Fruit fly (Drosophila melanogaster): Measurements from ENCODE around the gene scat.

scat gene

DNA sequence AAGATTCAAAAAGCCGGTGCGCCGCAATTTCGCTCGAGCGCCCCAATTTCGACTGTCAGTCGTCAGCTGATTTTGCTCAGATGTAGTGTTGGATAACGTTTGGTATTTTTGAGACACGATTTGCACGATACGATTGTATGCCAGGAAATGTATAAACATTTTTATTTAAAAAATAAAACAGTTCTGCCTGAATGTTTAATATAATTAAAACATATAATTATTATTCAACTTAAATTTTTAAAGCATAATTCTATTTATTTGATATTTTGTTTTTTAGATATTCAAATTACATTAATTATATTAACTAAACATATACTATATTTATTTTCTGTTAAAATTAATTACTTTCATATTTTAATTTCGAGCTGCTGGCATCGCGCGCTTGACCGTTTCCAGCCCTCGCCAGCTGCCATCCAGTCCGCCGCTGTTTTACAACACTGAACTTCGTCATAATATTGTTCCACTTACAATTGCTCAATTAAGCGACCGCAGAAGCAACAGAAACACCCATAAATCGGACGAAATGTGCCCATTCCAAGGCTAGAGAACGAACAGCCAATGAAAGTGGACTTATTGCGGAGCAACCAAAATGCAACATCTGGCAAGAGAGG lies at the start of gene scat, which contains the start of gene FucTB:
Gene scat (plus strand): TSS at position 414 of the 611 bp plus-strand sequence.
Gene FucTB (minus strand): TSS at position 61 of the 611 bp plus-strand sequence.
- peak; percentile 80 for TF ChIP-seq noc (tag; optimal IDR thresholded peaks at IDR 0.05)

DNA sequence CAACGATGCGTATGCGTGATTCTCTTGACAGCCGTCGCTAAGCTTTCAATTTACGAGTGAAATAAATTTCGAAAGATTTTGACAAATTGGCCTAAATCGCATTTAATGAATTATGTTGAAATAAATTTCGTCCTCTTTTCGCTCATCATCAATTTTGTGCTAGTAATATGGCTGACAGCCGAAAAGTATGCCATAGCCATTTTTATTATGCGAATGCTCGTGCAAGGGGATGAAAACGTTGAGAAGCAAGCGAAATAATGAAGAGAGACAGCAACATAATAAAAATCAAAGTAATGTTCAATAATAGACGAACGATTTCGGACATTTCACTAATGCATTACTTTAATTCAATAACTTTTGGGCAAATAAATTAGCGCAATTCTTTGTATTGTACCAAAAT lies 44.9 kb upstream of the scat start:
- no peak for TF ChIP-seq noc (tag; optimal IDR thresholded peaks at IDR 0.05)

DNA sequence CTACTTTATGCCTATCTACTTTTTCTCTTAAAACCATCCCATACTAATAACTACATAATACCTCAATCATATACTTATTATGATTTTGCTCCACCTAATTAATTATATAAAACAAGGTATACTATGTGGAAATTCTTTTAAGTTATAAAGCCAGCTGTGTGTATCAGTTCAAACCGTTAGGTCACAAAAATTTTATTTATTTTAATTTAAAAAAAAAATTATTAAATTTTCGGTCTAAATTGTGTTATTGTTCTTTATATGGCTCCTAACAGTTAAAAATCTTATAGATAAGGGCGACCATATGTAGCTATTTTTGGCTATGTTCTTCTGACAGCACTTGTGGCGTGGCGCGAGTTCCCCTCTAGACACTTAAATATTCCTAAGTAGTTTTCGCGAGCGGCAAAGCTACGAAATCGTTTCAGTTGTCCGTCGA lies 43.9 kb upstream of the scat start, which contains the start of gene Aldh:
Gene Aldh (plus strand): TSS at position 150 of the 433 bp plus-strand sequence.
- TF ChIP-seq noc (tag; optimal IDR thresholded peaks at IDR 0.05) = peak; percentile 79

DNA sequence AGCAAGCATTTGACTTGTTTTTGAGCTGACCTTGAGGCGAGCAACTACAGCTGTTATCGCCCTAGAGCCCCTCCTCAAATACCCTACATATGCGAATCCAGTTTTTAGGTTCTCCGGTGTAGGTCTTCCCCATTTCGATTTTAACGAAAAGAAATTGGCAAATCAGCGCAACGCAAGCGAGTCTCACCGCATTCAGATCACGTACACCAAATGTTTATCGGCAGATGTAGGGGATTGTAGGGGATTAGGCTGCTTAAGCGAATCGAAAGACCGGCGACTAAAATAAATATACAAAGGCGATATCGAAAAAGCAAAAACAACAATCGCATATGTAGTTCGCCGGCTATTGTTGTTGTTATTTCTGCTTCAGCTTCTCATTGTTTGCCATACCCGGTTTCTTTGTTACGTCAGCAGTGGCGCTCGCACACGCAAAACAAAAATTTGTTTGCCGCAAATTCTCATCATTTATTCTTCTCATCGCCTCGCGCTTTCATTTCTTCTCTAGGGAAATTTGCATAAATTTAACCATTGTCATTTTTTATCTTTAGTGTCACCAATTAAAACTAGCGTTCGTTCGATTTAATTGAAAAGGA lies 43.1 kb upstream of the scat start:
- TF ChIP-seq noc (tag; optimal IDR thresholded peaks at IDR 0.05) = peak; percentile 76

DNA sequence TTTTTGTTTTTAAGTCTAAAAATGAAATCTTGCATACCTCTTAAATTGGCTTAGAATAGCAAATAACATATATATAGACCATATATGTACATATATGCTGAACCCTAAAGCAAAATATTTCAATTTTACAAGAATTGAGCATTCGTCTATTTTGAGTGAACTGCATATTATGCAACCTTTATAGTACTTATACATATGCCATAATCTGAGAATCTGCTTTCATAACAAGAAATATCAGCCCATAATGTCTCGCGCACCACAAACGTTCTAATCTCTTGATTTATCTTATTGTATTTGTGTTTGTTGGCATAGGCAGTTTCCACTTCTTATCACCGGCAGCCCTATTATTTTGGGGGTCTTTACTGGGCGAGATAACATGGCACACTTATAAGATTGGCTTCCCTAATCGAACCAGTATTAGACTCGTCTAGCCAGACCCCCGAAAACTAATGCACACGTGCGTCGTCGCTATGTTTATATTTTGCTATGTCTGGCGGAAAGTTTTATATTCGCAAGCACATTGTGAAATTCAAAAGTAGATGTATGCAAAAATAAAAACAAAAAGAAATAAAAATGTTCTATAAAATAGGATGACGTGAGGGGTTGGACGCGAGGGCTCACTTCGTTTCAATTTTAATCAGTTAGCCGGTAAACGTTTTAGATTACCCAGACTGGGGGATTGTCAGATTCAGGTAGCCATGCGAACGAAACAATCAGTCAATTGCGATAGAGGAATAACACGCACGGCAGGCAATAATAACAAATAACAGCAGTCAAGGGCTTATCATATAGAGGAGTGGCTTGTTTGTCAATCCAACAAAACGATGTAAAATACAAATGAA lies 42.1 kb upstream of the scat start:
- TF ChIP-seq noc (tag; optimal IDR thresholded peaks at IDR 0.05) = peak; percentile 64

DNA sequence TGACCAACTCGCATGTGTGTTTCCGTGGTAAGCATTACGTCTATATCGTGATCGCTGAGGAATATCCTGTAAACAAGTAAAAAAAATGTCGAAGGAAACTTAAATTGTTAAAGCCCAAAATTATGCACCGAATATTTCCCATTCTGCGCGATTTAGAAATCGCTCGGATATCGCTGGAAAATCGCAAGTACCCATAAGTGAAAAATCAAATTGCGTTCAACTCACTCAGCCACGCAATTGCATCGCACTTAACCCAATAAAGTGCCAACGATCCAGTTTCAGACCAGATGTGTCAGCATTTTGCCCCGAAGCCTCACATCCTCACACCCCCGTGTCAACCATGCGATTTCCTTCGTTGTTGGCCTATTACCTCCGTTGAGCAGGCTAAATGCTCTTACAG lies 34.8 kb upstream of the scat start:
- TF ChIP-seq noc (tag; optimal IDR thresholded peaks at IDR 0.05) = no peak

DNA sequence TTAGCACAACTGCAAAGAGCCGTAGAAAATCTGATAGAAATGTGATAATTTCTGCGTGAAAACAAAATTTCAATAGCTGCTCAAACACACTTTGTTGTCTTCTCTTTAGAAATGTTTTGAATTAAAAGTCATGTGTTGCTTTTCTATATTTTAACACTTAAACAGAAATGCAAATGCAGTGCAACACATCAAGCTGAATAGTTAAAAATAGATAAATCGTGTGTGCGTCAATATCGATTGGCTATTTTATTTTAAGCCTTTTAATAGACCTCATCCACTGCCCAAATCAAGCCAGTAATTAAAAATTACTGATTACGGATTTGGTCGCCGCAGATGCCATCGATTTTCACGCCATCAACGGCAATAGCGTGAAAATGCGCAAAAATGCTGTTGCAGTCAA lies 33.3 kb upstream of the scat start, which contains the start of gene CG4438:
Gene CG4438 (minus strand): TSS at position 101 of the 400 bp plus-strand sequence.
- TF ChIP-seq noc (tag; optimal IDR thresholded peaks at IDR 0.05) = no peak

DNA sequence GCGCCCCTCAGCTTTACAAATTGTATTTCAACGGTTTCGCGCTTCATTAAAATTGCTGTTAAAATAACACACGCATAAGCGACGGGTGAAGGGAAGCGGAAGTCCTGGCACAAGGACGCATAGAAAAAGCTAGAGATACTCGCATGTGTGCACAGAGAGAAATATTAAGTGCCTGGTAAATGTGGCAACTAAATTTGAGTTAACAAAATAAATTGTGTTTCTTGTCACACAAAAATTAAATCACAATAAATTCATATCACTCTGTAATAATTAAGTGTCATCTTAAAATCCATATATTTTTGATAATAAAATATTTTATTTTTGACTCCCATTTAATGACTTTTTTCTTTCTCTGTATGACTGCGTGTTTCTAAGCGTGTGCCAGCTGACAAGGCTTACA lies 31.1 kb upstream of the scat start:
- TF ChIP-seq noc (tag; optimal IDR thresholded peaks at IDR 0.05) = no peak

DNA sequence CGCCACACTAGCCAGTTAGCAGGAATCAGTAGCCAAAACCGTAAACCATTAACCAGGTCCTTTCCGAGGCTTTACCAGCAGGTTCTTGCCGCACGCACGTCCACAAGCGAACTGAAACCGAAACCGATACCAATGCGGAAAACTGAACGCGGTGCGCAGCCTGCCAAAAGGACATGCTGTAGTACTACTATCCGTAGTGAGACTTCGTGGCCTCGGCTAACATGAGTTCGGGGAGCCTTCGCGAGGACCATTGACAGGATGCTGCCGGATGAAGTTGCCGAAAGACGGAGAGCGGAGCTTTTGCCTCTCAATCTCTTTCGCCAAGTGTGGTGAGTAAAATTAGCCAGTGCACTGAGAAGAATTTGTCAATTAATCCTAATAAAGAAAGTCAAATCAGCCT lies 16.2 kb upstream of the scat start, which contains the start of gene Shawl:
Gene Shawl (minus strand): TSS at position 104 of the 400 bp plus-strand sequence.
- TF ChIP-seq noc (tag; optimal IDR thresholded peaks at IDR 0.05) = no peak

DNA sequence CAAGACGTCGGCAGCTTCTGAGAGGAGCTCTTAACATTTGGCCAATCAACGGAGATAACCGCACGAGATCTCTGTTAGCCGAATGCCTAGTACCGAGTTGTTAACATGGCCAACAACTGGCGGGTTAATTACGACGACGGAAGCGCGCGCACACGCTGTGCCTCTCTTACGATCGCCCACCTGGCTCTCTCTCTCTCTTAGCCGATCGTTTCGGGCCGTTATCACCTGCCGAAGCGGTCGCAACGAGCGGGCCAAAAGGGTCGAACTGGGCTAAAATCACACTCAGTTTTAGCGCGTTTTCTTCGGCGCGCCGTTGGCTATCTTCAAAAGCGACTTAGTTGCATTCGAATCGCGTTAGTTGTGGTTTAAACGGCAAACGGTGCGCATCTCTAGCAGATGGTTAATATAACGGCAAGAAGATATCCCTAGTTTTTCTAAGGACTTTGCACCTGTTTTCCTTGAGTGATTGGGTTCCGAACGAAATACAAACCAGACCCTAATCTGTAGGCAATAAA lies 14.9 kb upstream of the scat start, which contains the start of gene Mco1:
Gene Mco1 (plus strand): TSS at position 345 of the 515 bp plus-strand sequence.
- TF ChIP-seq noc (tag; optimal IDR thresholded peaks at IDR 0.05) = no peak

DNA sequence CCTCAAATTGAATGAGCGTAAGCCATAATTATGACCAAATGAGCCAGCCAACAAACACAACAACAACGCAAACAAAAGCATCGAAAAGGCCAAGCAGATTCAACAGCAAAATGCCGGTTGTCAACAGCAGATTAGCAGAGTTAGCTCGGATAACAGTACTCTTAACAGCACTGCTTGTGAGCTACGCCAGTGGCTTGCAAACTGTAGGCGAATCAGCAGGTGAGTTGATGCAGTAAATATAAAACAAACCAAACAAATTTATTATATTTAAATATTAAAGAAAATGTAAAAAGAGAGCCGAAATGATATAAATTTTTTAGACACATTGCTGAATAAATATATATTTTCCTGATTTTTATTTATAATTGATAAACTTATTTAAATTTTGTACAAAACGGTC lies 10.5 kb upstream of the scat start:
- no peak for TF ChIP-seq noc (tag; optimal IDR thresholded peaks at IDR 0.05)

DNA sequence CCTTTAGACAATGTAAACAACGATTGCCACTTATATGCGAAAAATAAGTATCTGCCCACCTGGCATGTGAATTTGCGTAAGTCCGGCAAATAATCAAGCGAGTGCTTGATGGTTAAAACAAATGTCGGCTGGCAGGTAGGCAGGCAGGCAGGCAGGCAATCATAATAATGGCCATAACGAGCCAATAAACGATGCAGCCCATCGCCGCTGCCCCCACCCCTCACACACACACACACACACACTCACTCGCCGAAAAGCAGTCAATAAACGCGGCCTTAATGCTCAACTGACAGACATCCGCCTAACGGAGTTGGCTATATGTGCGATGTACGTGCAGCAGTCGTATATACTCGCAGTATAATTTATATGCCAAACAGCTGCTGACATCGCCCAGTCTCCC lies 9.9 kb upstream of the scat start:
- TF ChIP-seq noc (tag; optimal IDR thresholded peaks at IDR 0.05) = no peak

DNA sequence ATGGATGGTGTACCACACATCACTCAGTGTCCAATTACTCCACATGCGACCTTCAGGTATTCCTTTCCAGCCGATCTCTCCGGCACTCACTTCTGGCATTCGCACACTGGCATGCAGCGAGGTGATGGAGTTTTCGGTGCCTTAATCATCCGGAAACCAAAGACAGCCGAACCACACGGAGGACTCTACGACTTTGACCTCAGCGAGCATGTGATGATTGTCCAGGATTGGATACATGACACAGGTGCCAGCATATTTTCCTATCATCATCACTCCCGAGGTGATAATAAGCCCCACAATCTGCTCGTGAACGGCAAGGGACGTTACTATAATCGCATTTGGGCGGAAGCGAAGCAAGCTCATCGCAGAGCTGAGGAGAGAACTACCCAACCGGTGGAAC lies 7.0 kb upstream of the scat start:
- no peak for TF ChIP-seq noc (tag; optimal IDR thresholded peaks at IDR 0.05)

DNA sequence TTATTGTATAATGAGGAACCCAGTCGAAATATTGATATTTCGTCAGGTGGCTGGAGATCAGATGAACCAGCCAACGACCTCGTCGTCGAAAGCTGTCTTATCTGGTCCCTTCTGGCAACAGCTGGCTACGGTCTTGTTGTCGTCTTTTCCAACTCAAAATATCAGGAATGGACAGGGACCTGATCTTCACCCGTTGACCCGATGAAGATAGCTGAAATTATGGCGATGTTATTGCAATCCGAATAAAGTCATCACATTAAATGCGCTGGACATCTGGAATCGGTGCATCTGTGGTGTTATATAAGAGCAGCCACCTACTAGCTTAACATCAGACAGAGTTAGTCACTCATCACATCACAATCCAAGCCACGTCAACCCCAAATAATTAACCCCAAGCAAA lies 4.7 kb upstream of the scat start, which contains the start of gene Fbp2:
Gene Fbp2 (plus strand): TSS at position 251 of the 400 bp plus-strand sequence.
- TF ChIP-seq noc (tag; optimal IDR thresholded peaks at IDR 0.05) = no peak

DNA sequence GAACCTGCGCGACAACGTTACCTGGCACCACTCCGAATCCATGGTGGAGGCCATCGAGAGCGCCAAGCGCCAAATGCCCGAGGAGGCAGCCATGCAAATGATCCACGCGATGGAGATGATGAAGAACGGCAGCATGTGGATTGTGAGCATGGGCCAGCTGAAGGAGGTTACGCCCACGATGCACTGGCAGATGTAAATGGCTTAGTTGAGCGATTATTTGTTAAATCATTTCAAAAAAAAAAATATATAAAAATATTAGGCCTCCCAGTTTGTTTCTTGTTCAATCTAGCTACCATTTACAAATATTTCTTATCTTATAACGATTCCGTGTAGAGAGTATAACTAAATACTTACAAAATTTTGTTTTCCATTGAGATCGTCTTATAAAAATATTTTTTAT lies 3.6 kb upstream of the scat start, which contains the start of gene CG42847:
Gene CG42847 (plus strand): TSS at position 301 of the 400 bp plus-strand sequence.
- TF ChIP-seq noc (tag; optimal IDR thresholded peaks at IDR 0.05) = no peak

DNA sequence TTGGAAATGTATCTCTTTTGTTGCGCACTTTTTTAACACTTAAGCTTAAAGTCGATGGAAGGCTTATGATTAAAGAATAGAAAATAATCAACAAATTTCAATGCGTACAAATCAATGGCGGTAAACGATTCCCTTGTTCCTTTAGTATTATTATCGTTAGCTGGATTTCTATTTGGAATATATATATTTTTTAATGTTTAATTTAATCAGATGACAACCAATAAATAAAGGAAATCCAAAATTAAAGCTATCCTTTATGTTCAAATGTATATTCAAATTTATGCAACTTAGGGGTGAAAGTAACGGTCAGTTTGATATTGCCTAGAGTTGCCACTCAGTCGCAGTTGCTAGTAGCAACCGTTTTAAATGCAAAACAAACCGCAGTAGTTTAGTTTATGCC lies 3.9 kb downstream of the scat start, which contains the start of gene CG3769:
Gene CG3769 (plus strand): TSS at position 301 of the 400 bp plus-strand sequence.
- no peak for TF ChIP-seq noc (tag; optimal IDR thresholded peaks at IDR 0.05)

Measured in whole organism, larva.